Fruit fly (Drosophila melanogaster) whole organism, embryonic: ENCODE measurements around the gene CG34026.

Experiments
- Awh ChIP-seq: fragments of 200-800 bp; sonication (Bioruptor generic); IDR thresholded peaks from 2 replicates; pipeline ENCODE4, ENCODE4 v1.3.6; 2022; ENCODE audit warnings: missing biosample characterization, missing genetic modification characterization
- Bgb ChIP-seq: fragments of 200-800 bp; sonication (Bioruptor generic); IDR thresholded peaks from 2 replicates; pipeline ENCODE4 v1.3.6; 2022; ENCODE audit warnings: missing biosample characterization, missing genetic modification characterization; ENCODE audit not compliant: partially characterized antibody
- CG1024 ChIP-seq: fragments of 200-800 bp; sonication (Bioruptor generic); IDR thresholded peaks from 2 replicates; pipeline ENCODE4 v1.3.6; 2022; ENCODE audit warnings: missing biosample characterization, missing genetic modification characterization
- CG10431 ChIP-seq: fragments of 200-800 bp; sonication (Bioruptor generic); optimal IDR thresholded peaks from 3 replicates; lab custom pipeline; 2018; ENCODE audit warnings: missing biosample characterization, mild to moderate bottlenecking, missing genetic modification characterization
- CG10654 ChIP-seq: fragments of 200-800 bp; sonication (Bioruptor generic); optimal IDR thresholded peaks from 2 replicates; lab custom pipeline; 2016; ENCODE audit warnings: missing biosample characterization, missing genetic modification characterization
- CG11723 ChIP-seq: fragments of 200-800 bp; sonication (Bioruptor generic); optimal IDR thresholded peaks from 2 replicates; lab custom pipeline; 2017; ENCODE audit warnings: missing biosample characterization, mild to moderate bottlenecking, missing genetic modification characterization
- CG13296 ChIP-seq: fragments of 200-800 bp; sonication (Bioruptor generic); optimal IDR thresholded peaks from 3 replicates; lab custom pipeline; 2018; ENCODE audit warnings: missing biosample characterization, mild to moderate bottlenecking, missing genetic modification characterization
- CG16815 ChIP-seq: fragments of 200-800 bp; sonication (Bioruptor generic); optimal IDR thresholded peaks from 3 replicates; lab custom pipeline; 2017; ENCODE audit warnings: missing biosample characterization, mild to moderate bottlenecking, missing genetic modification characterization
- CG2120 ChIP-seq: fragments of 200-800 bp; sonication (Bioruptor generic); optimal IDR thresholded peaks from 3 replicates; lab custom pipeline; 2016; ENCODE audit warnings: missing biosample characterization, missing genetic modification characterization
- CG2678 ChIP-seq: fragments of 200-800 bp; sonication (Bioruptor generic); optimal IDR thresholded peaks from 3 replicates; lab custom pipeline; 2019; ENCODE audit warnings: missing biosample characterization, mild to moderate bottlenecking, missing genetic modification characterization, moderate library complexity
- CG3838 ChIP-seq: fragments of 200-800 bp; sonication (Bioruptor generic); optimal IDR thresholded peaks from 3 replicates; lab custom pipeline; 2016; ENCODE audit warnings: missing biosample characterization, missing genetic modification characterization
- CG6254 ChIP-seq: fragments of 200-800 bp; sonication (Bioruptor generic); optimal IDR thresholded peaks from 3 replicates; lab custom pipeline; 2017; ENCODE audit warnings: mild to moderate bottlenecking, missing biosample characterization, missing genetic modification reagents, missing genetic modification characterization
- CG6683 ChIP-seq: fragments of 200-800 bp; sonication (Bioruptor generic); optimal IDR thresholded peaks from 2 replicates; lab custom pipeline; 2017; ENCODE audit warnings: missing biosample characterization, mild to moderate bottlenecking, missing genetic modification characterization, missing genetic modification reagents
- CG7786 ChIP-seq: fragments of 200-800 bp; sonication (Bioruptor generic); optimal IDR thresholded peaks from 2 replicates; lab custom pipeline; 2016; ENCODE audit warnings: missing biosample characterization, missing genetic modification characterization
- CG7928 ChIP-seq: fragments of 200-800 bp; sonication (Bioruptor generic); optimal IDR thresholded peaks from 2 replicates; lab custom pipeline; 2017; ENCODE audit warnings: missing biosample characterization, mild to moderate bottlenecking, missing genetic modification characterization
- CG8290 ChIP-seq, 3 experiments: fragments of 200-800 bp; sonication (Bioruptor generic); optimal IDR thresholded peaks; 2 replicates each; lab custom pipeline; 2016 to 2019; ENCODE audit warnings: missing biosample characterization in 3 of 3, missing genetic modification characterization in 3 of 3, mild to moderate bottlenecking in 2 of 3, moderate library complexity in 1 of 3
- CG8359 ChIP-seq: fragments of 200-800 bp; sonication (Bioruptor generic); optimal IDR thresholded peaks from 2 replicates; lab custom pipeline; 2017; ENCODE audit warnings: missing biosample characterization, mild to moderate bottlenecking, missing genetic modification characterization, borderline replicate concordance
- Chrac-16 ChIP-seq: fragments of 200-800 bp; sonication (Bioruptor generic); optimal IDR thresholded peaks from 3 replicates; lab custom pipeline; 2016; ENCODE audit warnings: missing biosample characterization, missing genetic modification characterization
- Dek ChIP-seq: fragments of 200-800 bp; sonication (Bioruptor generic); optimal IDR thresholded peaks from 3 replicates; lab custom pipeline; 2019; ENCODE audit warnings: missing biosample characterization, mild to moderate bottlenecking, missing genetic modification characterization, moderate library complexity
- Dref ChIP-seq: fragments of 200-800 bp; sonication (Bioruptor generic); IDR thresholded peaks from 2 replicates; pipeline ENCODE4 v1.3.6; 2022; ENCODE audit warnings: missing biosample characterization, missing genetic modification characterization
- Ets97D ChIP-seq: fragments of 200-800 bp; sonication (Bioruptor generic); optimal IDR thresholded peaks from 3 replicates; lab custom pipeline; 2016; ENCODE audit warnings: missing biosample characterization, missing genetic modification characterization
- Mrtf ChIP-seq: fragments of 200-800 bp; sonication (Bioruptor generic); IDR thresholded peaks from 3 replicates; pipeline ENCODE4 v1.3.6; 2022; ENCODE audit warnings: missing biosample characterization, missing genetic modification characterization
- Oaz ChIP-seq: fragments of 200-800 bp; sonication (Bioruptor generic); IDR thresholded peaks from 2 replicates; pipeline ENCODE4 v1.3.6; 2022; ENCODE audit warnings: missing biosample characterization, missing genetic modification characterization
- PHDP ChIP-seq: fragments of 200-800 bp; sonication (Bioruptor generic); optimal IDR thresholded peaks from 3 replicates; lab custom pipeline; 2018; ENCODE audit warnings: missing biosample characterization, mild to moderate bottlenecking, missing genetic modification characterization, moderate library complexity
- Rx ChIP-seq: fragments of 200-800 bp; sonication (Bioruptor generic); IDR thresholded peaks from 2 replicates; pipeline ENCODE4 v1.3.6; 2022; ENCODE audit warnings: missing biosample characterization, missing genetic modification characterization
- Taf1 ChIP-seq: fragments of 200-800 bp; sonication (Bioruptor generic); IDR thresholded peaks from 2 replicates; pipeline ENCODE4 v1.3.6; 2022; ENCODE audit warnings: missing biosample characterization, missing genetic modification characterization
- ac ChIP-seq: fragments of 200-800 bp; sonication (Bioruptor generic); optimal IDR thresholded peaks from 3 replicates; lab custom pipeline; 2017; ENCODE audit warnings: missing biosample characterization, mild to moderate bottlenecking, missing genetic modification characterization
- bab2 ChIP-seq: fragments of 200-800 bp; sonication (Bioruptor generic); optimal IDR thresholded peaks from 2 replicates; lab custom pipeline; 2016; ENCODE audit warnings: missing biosample characterization, missing genetic modification characterization
- bowl ChIP-seq: fragments of 200-800 bp; sonication (Bioruptor generic); IDR thresholded peaks from 2 replicates; pipeline ENCODE4 v1.3.6; 2022; ENCODE audit warnings: missing biosample characterization, missing genetic modification characterization
- cad ChIP-seq: fragments of >200 bp; optimal IDR thresholded peaks from 2 replicates; lab custom pipeline; 2017; ENCODE audit warnings: missing biosample characterization, missing genetic modification characterization
- cas ChIP-seq: fragments of 200-800 bp; sonication (Bioruptor generic); IDR thresholded peaks from 2 replicates; pipeline ENCODE4 v1.3.6; 2022; ENCODE audit warnings: missing biosample characterization, missing genetic modification characterization
- croc ChIP-seq: fragments of 200-800 bp; sonication (Bioruptor generic); conservative IDR thresholded peaks from 3 replicates; pipeline ENCODE4 v1.3.6; 2022; ENCODE audit warnings: missing biosample characterization, missing genetic modification characterization
- ems ChIP-seq: fragments of 200-800 bp; sonication (Bioruptor generic); optimal IDR thresholded peaks from 3 replicates; lab custom pipeline; 2016; ENCODE audit warnings: missing biosample characterization, missing genetic modification characterization
- gem ChIP-seq: fragments of 200-800 bp; sonication (Bioruptor generic); optimal IDR thresholded peaks from 2 replicates; lab custom pipeline; 2019; ENCODE audit warnings: missing biosample characterization, mild to moderate bottlenecking, missing genetic modification characterization, moderate library complexity
- gfzf ChIP-seq: fragments of 200-800 bp; sonication (Bioruptor generic); optimal IDR thresholded peaks from 2 replicates; lab custom pipeline; 2016; ENCODE audit warnings: missing biosample characterization, mild to moderate bottlenecking, missing genetic modification characterization, moderate library complexity
- grn ChIP-seq: fragments of 200-800 bp; sonication (Bioruptor generic); optimal IDR thresholded peaks from 3 replicates; lab custom pipeline; 2017; ENCODE audit warnings: missing biosample characterization, missing genetic modification characterization
- gsb ChIP-seq: fragments of 200-800 bp; sonication (Bioruptor generic); IDR thresholded peaks from 2 replicates; pipeline ENCODE4 v1.3.6; 2022; ENCODE audit warnings: missing biosample characterization, missing genetic modification characterization
- jing ChIP-seq: fragments of 200-800 bp; sonication (Bioruptor generic); optimal IDR thresholded peaks from 2 replicates; lab custom pipeline; 2018; ENCODE audit warnings: missing biosample characterization, mild to moderate bottlenecking, missing genetic modification characterization
- kah ChIP-seq: fragments of 200-800 bp; sonication (Bioruptor generic); optimal IDR thresholded peaks from 2 replicates; lab custom pipeline; 2018; ENCODE audit warnings: missing biosample characterization, mild to moderate bottlenecking, missing genetic modification characterization
- klu ChIP-seq: fragments of 200-800 bp; sonication (Bioruptor generic); IDR thresholded peaks from 2 replicates; pipeline ENCODE4 v1.3.6; 2022; ENCODE audit warnings: missing biosample characterization, missing genetic modification characterization
- luna ChIP-seq: fragments of 200-800 bp; sonication (Bioruptor generic); optimal IDR thresholded peaks from 2 replicates; lab custom pipeline; 2016; ENCODE audit warnings: missing biosample characterization, missing genetic modification characterization
- nerfin-1 ChIP-seq: fragments of 200-800 bp; sonication (Bioruptor generic); optimal IDR thresholded peaks from 3 replicates; lab custom pipeline; 2019; ENCODE audit warnings: missing biosample characterization, mild to moderate bottlenecking, missing genetic modification characterization, moderate library complexity
- onecut ChIP-seq: fragments of 200-800 bp; sonication (Bioruptor generic); IDR thresholded peaks from 2 replicates; pipeline ENCODE4 v1.3.6; 2022; ENCODE audit warnings: missing biosample characterization, missing genetic modification characterization
- peb ChIP-seq: fragments of 200-800 bp; sonication (Bioruptor generic); IDR thresholded peaks from 2 replicates; pipeline ENCODE4 v1.3.6; 2022; ENCODE audit warnings: missing biosample characterization, missing genetic modification characterization
- ranshi ChIP-seq: fragments of 200-800 bp; sonication (Bioruptor generic); IDR thresholded peaks from 2 replicates; pipeline ENCODE4 v1.3.6; 2022; ENCODE audit warnings: missing biosample characterization, missing genetic modification characterization
- row ChIP-seq: fragments of 200-800 bp; sonication (Bioruptor generic); IDR thresholded peaks from 3 replicates; pipeline ENCODE4 v1.3.6; 2022; ENCODE audit warnings: missing biosample characterization, missing genetic modification characterization
- sens ChIP-seq: fragments of 200-800 bp; sonication (Bioruptor generic); peaks from one replicate; lab custom pipeline; 2016; ENCODE audit warnings: missing biosample characterization, missing genetic modification characterization
- sim ChIP-seq: fragments of 200-800 bp; sonication (Bioruptor generic); IDR thresholded peaks from 2 replicates; pipeline ENCODE4 v1.3.6; 2022; ENCODE audit warnings: missing biosample characterization, missing genetic modification characterization
- sna ChIP-seq: fragments of 200-800 bp; sonication (Bioruptor generic); IDR thresholded peaks from 2 replicates; pipeline ENCODE4 v1.3.6; 2022; ENCODE audit warnings: missing biosample characterization, missing genetic modification characterization; ENCODE audit not compliant: partially characterized antibody
- usp ChIP-seq: fragments of >200 bp; optimal IDR thresholded peaks from 2 replicates; lab custom pipeline; 2017; ENCODE audit warnings: missing biosample characterization, missing genetic modification characterization

Gene CG34026

dm6 chrX:9583440-9584103 is 50.0 kb downstream of the CG34026 start (continued):
- TF ChIP-seq Ets97D (GFP tag; lab: Kevin White, UChicago) (peak; percentile 22), peb (GFP tag; lab: Robert Waterston, UW) (peak; percentile 85), sim (GFP tag; lab: Robert Waterston, UW) (peak; percentile 71; the same call in 1 of the 2 replicates), PHDP (tag; lab: Kevin White, UChicago) (peak; percentile 96), Dref (GFP tag; lab: Robert Waterston, UW) (peak; percentile 40), Oaz (peak; percentile 88), CG10431 (GFP tag; lab: Kevin White, UChicago) (peak; percentile 88), CG7928 (GFP tag; lab: Kevin White, UChicago) (peak; percentile 73), nerfin-1 (tag; lab: Kevin White, UChicago) (peak; percentile 91), luna (GFP tag; lab: Kevin White, UChicago) (no peak), usp (GFP tag; lab: Kevin White, UChicago) (no peak), sna (GFP tag; lab: Robert Waterston, UW) (no peak), cas (GFP tag; lab: Robert Waterston, UW) (peak; percentile 84), Dek (tag; lab: Kevin White, UChicago) (peak; percentile 94), Mrtf (GFP tag; lab: Robert Waterston, UW) (peak; percentile 89), grn (GFP tag; lab: Kevin White, UChicago) (peak; percentile 37), bab2 (peak; percentile 65), ac (peak; percentile 58), ems (GFP tag; lab: Kevin White, UChicago) (peak; percentile 76), sens (GFP tag; lab: Kevin White, UChicago) (peak; percentile 93), klu (GFP tag; lab: Robert Waterston, UW) (peak; percentile 87), gem (tag; lab: Kevin White, UChicago) (peak; percentile 97), CG3838 (GFP tag; lab: Kevin White, UChicago) (peak; percentile 45), CG11723 (GFP tag; lab: Kevin White, UChicago) (peak; percentile 95), CG13296 (GFP tag; lab: Kevin White, UChicago) (peak; percentile 96), CG2120 (GFP tag; lab: Kevin White, UChicago) (peak; percentile 90), Chrac-16 (GFP tag; lab: Kevin White, UChicago) (peak; percentile 90), bowl (GFP tag; lab: Robert Waterston, UW) (peak; percentile 87), gsb (GFP tag; lab: Robert Waterston, UW) (peak; percentile 78), jing (GFP tag; lab: Kevin White, UChicago) (peak; percentile 79), CG7786 (peak; percentile 52), CG10654 (GFP tag; lab: Kevin White, UChicago) (peak; percentile 82), CG6683 (peak; percentile 90), croc (GFP tag; lab: Robert Waterston, UW) (peak; percentile 91), gfzf (GFP tag; lab: Kevin White, UChicago) (no peak), kah (GFP tag; lab: Kevin White, UChicago) (peak; percentile 89), CG8290 (GFP tag; optimal IDR thresholded peaks at IDR 0.05; lab: Kevin White, UChicago) (peak; percentile 70), CG8290 (tag; optimal IDR thresholded peaks at IDR 0.05; lab: Kevin White, UChicago) (peak; percentile 70 to 74), Taf1 (peak; percentile 91), cad (GFP tag; lab: Kevin White, UChicago) (no peak), CG2678 (tag; lab: Kevin White, UChicago) (peak; percentile 98), CG6254 (GFP tag; lab: Kevin White, UChicago) (peak; percentile 92), CG16815 (GFP tag; lab: Kevin White, UChicago) (peak; percentile 91), CG8359 (peak; percentile 74), Rx (GFP tag; lab: Robert Waterston, UW) (peak; percentile 85), ranshi (GFP tag; lab: Robert Waterston, UW) (peak; percentile 88), Awh (GFP tag; lab: Robert Waterston, UW) (peak; percentile 93), CG1024 (GFP tag; lab: Robert Waterston, UW) (peak; percentile 71), Bgb (GFP tag; lab: Robert Waterston, UW) (no peak), row (GFP tag; lab: Robert Waterston, UW) (peak; percentile 97), onecut (GFP tag; lab: Robert Waterston, UW) (peak; percentile 90)
